Worm (Caenorhabditis elegans): ENCODE results near the gene rmh-2.

ce11 chrV:9899278-9899677 lies 31.3 kb downstream of the rmh-2 start, which contains the start of gene egl-47:
- TF ChIP-seq Y95B8A.8 (GFP tag; IDR thresholded peaks at IDR 0.05), result no peak
- TF ChIP-seq ama-1 (optimal IDR thresholded peaks at IDR 0.05), result no peak
- TF ChIP-seq ama-1 (GFP tag; optimal IDR thresholded peaks at IDR 0.05), result no peak
- no peak for TF ChIP-seq Y79H2A.3 (GFP tag; conservative IDR thresholded peaks at IDR 0.05)
- no peak for TF ChIP-seq nhr-80 (tag; optimal IDR thresholded peaks at IDR 0.05)
- TF ChIP-seq ceh-27 (GFP tag; optimal IDR thresholded peaks at IDR 0.05), result no peak
- TF ChIP-seq attf-6 (GFP tag; IDR thresholded peaks at IDR 0.05), result no peak
- no peak for TF ChIP-seq hmg-1.2 (GFP tag; IDR thresholded peaks at IDR 0.05)
- no peak for TF ChIP-seq tbx-9 (tag; optimal IDR thresholded peaks at IDR 0.05; ENCODE audit: borderline replicate concordance)

Measured in whole organism, young adult.